Worm (Caenorhabditis elegans): ENCODE results near the gene F53E10.1.

DNA sequence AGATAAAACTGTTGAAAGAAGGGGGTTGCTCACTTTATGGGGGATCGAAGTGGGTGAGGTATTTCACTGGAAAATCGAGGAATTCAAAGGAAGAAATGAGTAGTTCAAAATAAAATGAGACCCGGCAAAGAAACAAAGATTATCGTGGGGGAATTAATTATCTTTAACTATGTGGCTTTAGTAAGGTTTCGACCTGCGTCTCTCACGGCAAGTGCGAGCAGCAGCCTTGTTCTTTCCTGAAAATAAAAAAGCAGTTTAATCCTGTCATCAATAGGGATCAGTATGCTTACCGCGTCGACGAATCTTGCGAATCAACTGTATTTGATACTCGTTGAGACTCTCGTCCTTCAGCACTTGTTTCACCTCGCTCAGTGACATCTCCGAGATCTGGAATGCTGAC is 6.8 kb downstream of the F53E10.1 start, which contains the start of gene srh-271:
- no peak for TF ChIP-seq nhr-28 (tag; optimal IDR thresholded peaks at IDR 0.05)
- TF ChIP-seq zip-8 (tag; optimal IDR thresholded peaks at IDR 0.05) = no peak
- TF ChIP-seq nhr-237 (tag; optimal IDR thresholded peaks at IDR 0.05) = no peak
- no peak for TF ChIP-seq lin-13 (tag; optimal IDR thresholded peaks at IDR 0.05)
- TF ChIP-seq mls-2 (tag; optimal IDR thresholded peaks at IDR 0.05) = no peak
- TF ChIP-seq M03D4.4 (tag; optimal IDR thresholded peaks at IDR 0.05) = no peak
- TF ChIP-seq ztf-11 (tag; optimal IDR thresholded peaks at IDR 0.05) = no peak

Data from whole organism, mixed stage, embryonic.